Fruit fly (Drosophila melanogaster) whole organism, pupa: ENCODE measurements around the gene Wdr37.

Experiments
- CG10348 ChIP-seq: fragments of 200-800 bp; sonication (Bioruptor generic); IDR thresholded peaks from 2 replicates; pipeline ENCODE4 v1.3.6; 2022; ENCODE audit warnings: missing biosample characterization, missing genetic modification characterization
- CG12605 ChIP-seq: fragments of 200-800 bp; sonication (Bioruptor generic); IDR thresholded peaks from 2 replicates; pipeline ENCODE4 v1.3.6; 2022; ENCODE audit warnings: missing biosample characterization, missing genetic modification characterization
- CG13204 ChIP-seq: fragments of 200-800 bp; sonication (Bioruptor generic); optimal IDR thresholded peaks from 2 replicates; lab custom pipeline; 2018; ENCODE audit warnings: missing biosample characterization, mild to moderate bottlenecking, missing genetic modification characterization, moderate library complexity
- CG14655 ChIP-seq: fragments of 200-800 bp; sonication (Bioruptor generic); optimal IDR thresholded peaks from 3 replicates; lab custom pipeline; 2017; ENCODE audit warnings: mild to moderate bottlenecking, missing biosample characterization, missing genetic modification reagents, missing genetic modification characterization
- CG15710 ChIP-seq: fragments of 200-800 bp; sonication (Bioruptor generic); optimal IDR thresholded peaks from 2 replicates; lab custom pipeline; 2018; ENCODE audit warnings: missing biosample characterization, mild to moderate bottlenecking, missing genetic modification characterization, moderate library complexity
- CG17806 ChIP-seq: fragments of 200-800 bp; sonication (Bioruptor generic); optimal IDR thresholded peaks from 2 replicates; lab custom pipeline; 2018; ENCODE audit warnings: missing biosample characterization, mild to moderate bottlenecking, missing genetic modification characterization, moderate library complexity
- CG32121 ChIP-seq: fragments of 200-800 bp; sonication (Bioruptor generic); IDR thresholded peaks from 2 replicates; pipeline ENCODE4 v1.3.6; 2022; ENCODE audit warnings: missing biosample characterization, missing genetic modification characterization
- CG34367 ChIP-seq: fragments of 200-800 bp; sonication (Bioruptor generic); optimal IDR thresholded peaks from 2 replicates; lab custom pipeline; 2018; ENCODE audit warnings: missing biosample characterization, mild to moderate bottlenecking, missing genetic modification characterization
- CG4496 ChIP-seq: fragments of 200-800 bp; sonication (Bioruptor generic); IDR thresholded peaks from 3 replicates; pipeline ENCODE4 v1.3.6; 2022; ENCODE audit warnings: missing biosample characterization, missing genetic modification characterization
- CG8159 ChIP-seq: fragments of 200-800 bp; sonication (Bioruptor generic); optimal IDR thresholded peaks from 3 replicates; lab custom pipeline; 2018; ENCODE audit warnings: missing biosample characterization, mild to moderate bottlenecking, missing genetic modification characterization, moderate library complexity
- CG8301 ChIP-seq: fragments of 200-800 bp; sonication (Bioruptor generic); optimal IDR thresholded peaks from 2 replicates; lab custom pipeline; 2018; ENCODE audit warnings: missing biosample characterization, mild to moderate bottlenecking, missing genetic modification characterization
- CG9948 ChIP-seq: fragments of 200-800 bp; sonication (Bioruptor generic); optimal IDR thresholded peaks from 2 replicates; lab custom pipeline; 2018; ENCODE audit warnings: missing biosample characterization, mild to moderate bottlenecking, missing genetic modification characterization, moderate library complexity
- D1 ChIP-seq: fragments of 200-800 bp; sonication (Bioruptor generic); optimal IDR thresholded peaks from 2 replicates; lab custom pipeline; 2018; ENCODE audit warnings: missing biosample characterization, mild to moderate bottlenecking, missing genetic modification characterization, moderate library complexity
- EcR ChIP-seq: fragments of 200-800 bp; sonication (Bioruptor generic); optimal IDR thresholded peaks from 3 replicates; lab custom pipeline; 2019; ENCODE audit warnings: missing biosample characterization, missing genetic modification characterization, mild to moderate bottlenecking, moderate library complexity, missing genetic modification reagents
- Pif1A ChIP-seq: fragments of 200-800 bp; sonication (Bioruptor generic); optimal IDR thresholded peaks from 3 replicates; lab custom pipeline; 2016; ENCODE audit warnings: missing biosample characterization, missing genetic modification characterization
- Pif1B ChIP-seq: fragments of 200-800 bp; sonication (Bioruptor generic); optimal IDR thresholded peaks from 3 replicates; lab custom pipeline; 2016; ENCODE audit warnings: missing biosample characterization, missing genetic modification characterization
- Snoo ChIP-seq: fragments of 200-800 bp; sonication (Bioruptor generic); optimal IDR thresholded peaks from 3 replicates; lab custom pipeline; 2017; ENCODE audit warnings: missing biosample characterization, mild to moderate bottlenecking, missing genetic modification characterization, inconsistent platforms
- fd96Ca ChIP-seq: fragments of 200-800 bp; sonication (Bioruptor generic); IDR thresholded peaks from 3 replicates; pipeline ENCODE4 v1.3.6; 2022; ENCODE audit warnings: missing biosample characterization, missing genetic modification characterization
- gl ChIP-seq: fragments of 200-800 bp; sonication (Bioruptor generic); optimal IDR thresholded peaks from 2 replicates; lab custom pipeline; 2018; ENCODE audit warnings: missing biosample characterization, mild to moderate bottlenecking, missing genetic modification characterization
- rn ChIP-seq: fragments of 200-800 bp; sonication (Bioruptor generic); IDR thresholded peaks from 2 replicates; pipeline ENCODE4 v1.3.6; 2022; ENCODE audit warnings: missing biosample characterization, missing genetic modification characterization

Gene Wdr37

DNA sequence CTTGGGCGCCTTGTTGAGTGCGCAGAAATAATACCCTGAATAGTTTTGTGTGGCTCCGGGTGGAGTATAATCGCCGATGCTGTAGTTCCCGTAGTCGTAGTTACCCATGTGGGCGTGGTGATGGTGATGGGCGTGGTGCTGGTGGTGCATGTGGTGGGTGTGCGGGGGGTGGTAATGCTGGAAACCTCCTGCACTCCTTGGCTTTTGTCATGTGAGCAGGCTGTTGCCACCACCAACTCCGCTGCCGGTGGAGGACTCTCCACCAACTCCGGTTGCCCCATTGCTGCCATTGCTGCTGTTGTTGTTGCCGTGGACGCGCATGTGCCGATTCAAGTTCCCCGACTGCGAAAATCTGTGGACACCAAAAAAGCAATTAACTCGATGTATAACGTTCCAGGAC lies 33.9 kb downstream of the Wdr37 start:
- TF ChIP-seq gl (tag; lab: Kevin White, UChicago) (no peak), Pif1B (GFP tag; lab: Kevin White, UChicago) (no peak), Snoo (no peak), CG10348 (GFP tag; lab: Robert Waterston, UW) (no peak), CG8301 (tag; lab: Kevin White, UChicago) (no peak), CG8159 (tag; lab: Kevin White, UChicago) (no peak), CG15710 (tag; lab: Kevin White, UChicago) (no peak), CG12605 (GFP tag; lab: Robert Waterston, UW) (no peak), rn (GFP tag; lab: Robert Waterston, UW) (no peak), CG13204 (GFP tag; lab: Kevin White, UChicago) (no peak), CG4496 (GFP tag; lab: Robert Waterston, UW) (no peak), Pif1A (GFP tag; lab: Kevin White, UChicago) (no peak), CG34367 (no peak), CG14655 (GFP tag; lab: Kevin White, UChicago) (no peak), EcR (GFP tag; lab: Kevin White, UChicago) (no peak)

DNA sequence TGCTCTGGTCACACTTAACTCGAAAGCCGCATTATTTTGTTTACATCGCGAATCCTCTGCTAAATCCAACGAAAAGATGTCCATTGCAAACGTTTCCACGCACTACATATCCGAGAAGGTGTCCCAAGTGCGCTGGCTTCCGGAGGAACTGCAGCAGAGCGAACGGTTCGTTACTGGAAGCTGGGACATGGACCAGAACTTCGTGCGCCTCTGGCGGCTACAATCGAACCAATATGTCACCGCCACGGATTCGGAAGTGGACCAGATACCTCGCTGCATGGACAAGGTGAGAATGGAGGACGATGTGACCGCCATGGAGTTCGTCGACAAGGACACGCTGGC lies 35.9 kb downstream of the Wdr37 start:
- TF ChIP-seq EcR (GFP tag; lab: Kevin White, UChicago) (no peak), CG14655 (GFP tag; lab: Kevin White, UChicago) (no peak), D1 (no peak), CG32121 (GFP tag; lab: Robert Waterston, UW) (no peak), CG8159 (tag; lab: Kevin White, UChicago) (no peak), Pif1A (GFP tag; lab: Kevin White, UChicago) (no peak), CG10348 (GFP tag; lab: Robert Waterston, UW) (no peak), fd96Ca (GFP tag; lab: Robert Waterston, UW) (0 out of 3 replicates have a peak, but pooled peaks have one; percentile 1)

DNA sequence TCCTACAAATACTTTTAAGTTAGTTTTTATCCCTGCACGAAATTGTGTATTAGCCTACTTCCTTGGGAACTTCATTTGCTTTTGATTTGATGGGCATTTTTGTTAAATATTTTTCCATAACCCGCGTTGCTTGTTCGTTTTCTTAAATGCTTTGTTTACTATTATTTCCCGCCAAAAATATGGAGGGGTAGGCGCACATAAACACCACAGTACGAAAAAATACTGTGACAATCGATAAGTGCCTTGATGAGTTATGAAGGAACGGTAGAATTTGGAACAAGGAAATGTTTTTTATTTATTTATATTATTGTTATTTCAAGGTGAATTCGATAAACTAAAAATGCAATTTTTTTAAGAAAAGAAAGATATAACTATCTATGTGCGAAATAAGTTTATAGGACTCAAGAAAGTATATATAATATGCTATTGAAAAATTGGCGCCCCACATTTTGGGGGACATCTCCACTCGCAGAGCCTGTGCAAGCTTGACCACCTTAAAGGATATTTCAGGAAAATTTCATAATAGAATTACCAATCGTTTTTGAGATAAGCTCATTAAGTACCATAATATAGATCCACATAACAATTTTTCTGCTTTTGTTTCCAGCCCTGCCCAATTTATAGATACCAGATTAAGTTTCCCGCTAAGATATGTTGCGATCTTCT lies 36.4 kb downstream of the Wdr37 start, which contains the start of the genes WRNexo and Nup43:
WRNexo (minus strand) TSS at position 185 of the 666 bp plus-strand sequence.
Nup43 (plus strand) TSS at position 661 of the 666 bp plus-strand sequence.
- TF ChIP-seq CG15710 (tag; lab: Kevin White, UChicago) (peak; percentile 45), fd96Ca (GFP tag; lab: Robert Waterston, UW) (0 out of 3 replicates have a peak, but pooled peaks have one; percentile 29), CG4496 (GFP tag; lab: Robert Waterston, UW) (no peak), CG17806 (tag; lab: Kevin White, UChicago) (peak; percentile 20), CG8301 (tag; lab: Kevin White, UChicago) (no peak), CG14655 (GFP tag; lab: Kevin White, UChicago) (peak; percentile 47), CG8159 (tag; lab: Kevin White, UChicago) (peak; percentile 45), Snoo (no peak), rn (GFP tag; lab: Robert Waterston, UW) (no peak), D1 (no peak), CG34367 (no peak)
- TF ChIP-seq, all 21 proteins: peak for 5

DNA sequence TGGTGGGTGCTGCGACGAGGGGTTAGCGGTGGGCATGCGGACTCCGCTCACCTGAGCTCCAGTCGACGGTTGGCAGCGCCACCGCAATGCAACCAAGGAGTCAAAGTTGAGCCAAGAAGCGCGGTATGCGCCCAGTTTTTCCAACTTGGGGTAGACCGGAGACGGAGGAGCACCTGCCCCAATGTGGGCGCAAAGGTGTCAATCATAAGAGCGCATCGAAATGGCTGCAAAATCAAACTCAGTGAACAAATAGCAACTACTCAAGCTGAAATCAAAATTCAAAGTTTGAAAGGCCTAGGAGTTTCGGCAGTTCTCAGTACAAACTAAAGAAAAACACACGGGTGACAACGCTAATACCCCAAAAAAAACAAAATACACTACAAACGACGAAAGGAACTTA lies 40.8 kb downstream of the Wdr37 start, which contains the start of gene hmw:
hmw (plus strand) TSS at position 301 of the 400 bp plus-strand sequence.
- TF ChIP-seq CG13204 (GFP tag; lab: Kevin White, UChicago) (no peak), CG12605 (GFP tag; lab: Robert Waterston, UW) (no peak), CG10348 (GFP tag; lab: Robert Waterston, UW) (no peak), gl (tag; lab: Kevin White, UChicago) (no peak), EcR (GFP tag; lab: Kevin White, UChicago) (no peak), Pif1A (GFP tag; lab: Kevin White, UChicago) (no peak)
- TF ChIP-seq, all 21 proteins: peak for 0

- 0 out of 3 replicates have a peak, but pooled peaks have one; percentile 32 for TF ChIP-seq CG4496 (GFP tag; lab: Robert Waterston, UW)
- TF ChIP-seq CG15710 (tag; lab: Kevin White, UChicago): no peak
- TF ChIP-seq CG13204 (GFP tag; lab: Kevin White, UChicago): peak; percentile 4
Measured at dm6 chr3R:18360630-18361260, 41.8 kb downstream of the Wdr37 start, which contains the start of gene CG15803. Gene CG15803, minus strand, starts transcription at chr3R:18360728.

dm6 chr3R:18355781-18356180 lies 46.7 kb downstream of the Wdr37 start:
- TF ChIP-seq CG9948 (tag; lab: Kevin White, UChicago) (no peak), fd96Ca (GFP tag; lab: Robert Waterston, UW) (no peak), D1 (no peak), Pif1A (GFP tag; lab: Kevin White, UChicago) (no peak), CG4496 (GFP tag; lab: Robert Waterston, UW) (no peak), CG14655 (GFP tag; lab: Kevin White, UChicago) (no peak), CG32121 (GFP tag; lab: Robert Waterston, UW) (no peak), gl (tag; lab: Kevin White, UChicago) (no peak), Snoo (no peak)
